Fruit fly (Drosophila melanogaster) whole organism, embryonic: ENCODE results near the gene CG11811.

Source experiments
- C15 ChIP-seq: fragments of 200-800 bp; sonication (Bioruptor generic); IDR thresholded peaks from 3 replicates; pipeline ENCODE4 v1.3.6; 2022; ENCODE audit warnings: missing biosample characterization, missing genetic modification characterization
- CG11456 ChIP-seq: fragments of 200-800 bp; sonication (Bioruptor generic); IDR thresholded peaks from 3 replicates; pipeline ENCODE4 v1.3.6; 2022; ENCODE audit warnings: missing biosample characterization, missing genetic modification characterization
- CG11695 ChIP-seq: fragments of 200-800 bp; sonication (Bioruptor generic); IDR thresholded peaks from 3 replicates; pipeline ENCODE4 v1.3.6; 2022; ENCODE audit warnings: missing biosample characterization, missing genetic modification characterization
- CG12391 ChIP-seq: fragments of 200-800 bp; sonication (Bioruptor generic); optimal IDR thresholded peaks from 3 replicates; lab custom pipeline; 2018; ENCODE audit warnings: missing biosample characterization, mild to moderate bottlenecking, missing genetic modification characterization, moderate library complexity
- CG12659 ChIP-seq: fragments of 200-800 bp; sonication (Bioruptor generic); optimal IDR thresholded peaks from 3 replicates; lab custom pipeline; 2017; ENCODE audit warnings: mild to moderate bottlenecking, missing biosample characterization, missing genetic modification reagents, missing genetic modification characterization
- CG13894 ChIP-seq: fragments of 200-800 bp; sonication (Bioruptor generic); optimal IDR thresholded peaks from 3 replicates; lab custom pipeline; 2018; ENCODE audit warnings: missing biosample characterization, mild to moderate bottlenecking, missing genetic modification characterization, moderate library complexity
- CG14860 ChIP-seq: fragments of 200-800 bp; sonication (Bioruptor generic); IDR thresholded peaks from 3 replicates; pipeline ENCODE4 v1.3.6; 2022; ENCODE audit warnings: missing biosample characterization, missing genetic modification characterization; ENCODE audit not compliant: partially characterized antibody
- CG15696 ChIP-seq: fragments of 200-800 bp; sonication (Bioruptor generic); optimal IDR thresholded peaks from 2 replicates; lab custom pipeline; 2019; ENCODE audit warnings: missing biosample characterization, mild to moderate bottlenecking, missing genetic modification characterization, moderate library complexity
- CG16815 ChIP-seq: fragments of 200-800 bp; sonication (Bioruptor generic); optimal IDR thresholded peaks from 3 replicates; lab custom pipeline; 2017; ENCODE audit warnings: missing biosample characterization, mild to moderate bottlenecking, missing genetic modification characterization
- CG1832 ChIP-seq: fragments of 200-800 bp; sonication (Bioruptor generic); optimal IDR thresholded peaks from 2 replicates; lab custom pipeline; 2017; ENCODE audit warnings: missing biosample characterization, mild to moderate bottlenecking, missing genetic modification characterization, inconsistent platforms
- CG18476 ChIP-seq: fragments of 200-800 bp; sonication (Bioruptor generic); optimal IDR thresholded peaks from 2 replicates; lab custom pipeline; 2016; ENCODE audit warnings: missing biosample characterization, mild to moderate bottlenecking, missing genetic modification characterization
- CG2712 ChIP-seq: fragments of 200-800 bp; optimal IDR thresholded peaks from 3 replicates; lab custom pipeline; 2019; ENCODE audit warnings: missing biosample characterization, mild to moderate bottlenecking, missing genetic modification characterization, moderate library complexity
- CG30403 ChIP-seq: fragments of 200-800 bp; sonication (Bioruptor generic); optimal IDR thresholded peaks from 3 replicates; lab custom pipeline; 2016; ENCODE audit warnings: missing biosample characterization, missing genetic modification characterization
- CG31224 ChIP-seq: fragments of 200-800 bp; sonication (Bioruptor generic); IDR thresholded peaks from 2 replicates; pipeline ENCODE4 v1.3.6; 2022; ENCODE audit warnings: missing biosample characterization, missing genetic modification characterization
- CG3407 ChIP-seq: fragments of 200-800 bp; sonication (Bioruptor generic); optimal IDR thresholded peaks from 2 replicates; lab custom pipeline; 2018; ENCODE audit warnings: missing biosample characterization, mild to moderate bottlenecking, missing genetic modification characterization
- CG3847 ChIP-seq: fragments of 200-800 bp; sonication (Bioruptor generic); IDR thresholded peaks from 2 replicates; pipeline ENCODE4 v1.3.6; 2022; ENCODE audit warnings: missing biosample characterization, missing genetic modification characterization
- CG4820 ChIP-seq: fragments of 200-800 bp; sonication (Bioruptor generic); optimal IDR thresholded peaks from 3 replicates; lab custom pipeline; 2016; ENCODE audit warnings: missing biosample characterization, missing genetic modification characterization
- CG6254 ChIP-seq: fragments of 200-800 bp; sonication (Bioruptor generic); optimal IDR thresholded peaks from 3 replicates; lab custom pipeline; 2017; ENCODE audit warnings: mild to moderate bottlenecking, missing biosample characterization, missing genetic modification reagents, missing genetic modification characterization
- CG6654 ChIP-seq: fragments of 200-800 bp; sonication (Bioruptor generic); optimal IDR thresholded peaks from 2 replicates; lab custom pipeline; 2017; ENCODE audit warnings: missing biosample characterization, mild to moderate bottlenecking, missing genetic modification characterization
- CG6689 ChIP-seq: fragments of 200-800 bp; sonication (Bioruptor generic); IDR thresholded peaks from 2 replicates; pipeline ENCODE4 v1.3.6; 2022; ENCODE audit warnings: missing biosample characterization, missing genetic modification characterization
- CG6765 ChIP-seq: fragments of 200-800 bp; sonication (Bioruptor generic); optimal IDR thresholded peaks from 3 replicates; lab custom pipeline; 2017; ENCODE audit warnings: missing biosample characterization, mild to moderate bottlenecking, missing genetic modification characterization
- CG7839 ChIP-seq: fragments of 200-800 bp; sonication (Bioruptor generic); optimal IDR thresholded peaks from 3 replicates; lab custom pipeline; 2018; ENCODE audit warnings: missing biosample characterization, mild to moderate bottlenecking, missing genetic modification characterization, moderate library complexity
- CG9817 ChIP-seq: fragments of 200-800 bp; sonication (Bioruptor generic); optimal IDR thresholded peaks from 2 replicates; lab custom pipeline; 2018; ENCODE audit warnings: missing biosample characterization, mild to moderate bottlenecking, missing genetic modification characterization, moderate library complexity
- Ets97D ChIP-seq: fragments of 200-800 bp; sonication (Bioruptor generic); optimal IDR thresholded peaks from 3 replicates; lab custom pipeline; 2016; ENCODE audit warnings: missing biosample characterization, missing genetic modification characterization
- Gug ChIP-seq: fragments of 200-800 bp; sonication (Bioruptor generic); IDR thresholded peaks from 4 replicates; pipeline ENCODE4 v1.3.6; 2022; ENCODE audit warnings: missing biosample characterization, missing genetic modification characterization
- HLHmδ ChIP-seq: fragments of 200-800 bp; sonication (Bioruptor generic); optimal IDR thresholded peaks from 2 replicates; lab custom pipeline; 2018; ENCODE audit warnings: missing biosample characterization, mild to moderate bottlenecking, missing genetic modification characterization, moderate library complexity
- Hmx ChIP-seq: fragments of 200-800 bp; sonication (Bioruptor generic); optimal IDR thresholded peaks from 2 replicates; lab custom pipeline; 2016; ENCODE audit warnings: missing biosample characterization, missing genetic modification characterization
- Hr39 ChIP-seq: fragments of >200 bp; optimal IDR thresholded peaks from 2 replicates; lab custom pipeline; 2017
- Lim3 ChIP-seq: fragments of 200-800 bp; sonication (Bioruptor generic); IDR thresholded peaks from 2 replicates; pipeline ENCODE4 v1.3.6; 2022; ENCODE audit warnings: missing biosample characterization, missing genetic modification characterization
- NC2β ChIP-seq: fragments of 200-800 bp; sonication (Bioruptor generic); optimal IDR thresholded peaks from 2 replicates; lab custom pipeline; 2016; ENCODE audit warnings: missing biosample characterization, missing genetic modification characterization
- Vsx1 ChIP-seq: fragments of 200-800 bp; sonication (Bioruptor generic); optimal IDR thresholded peaks from 2 replicates; lab custom pipeline; 2017; ENCODE audit warnings: missing biosample characterization, mild to moderate bottlenecking, missing genetic modification characterization, missing genetic modification reagents
- ara ChIP-seq: fragments of 200-800 bp; sonication (Bioruptor generic); IDR thresholded peaks from 2 replicates; pipeline ENCODE4 v1.3.6; 2022; ENCODE audit warnings: missing biosample characterization, missing genetic modification characterization
- ase ChIP-seq: fragments of 200-800 bp; sonication (Bioruptor generic); IDR thresholded peaks from 3 replicates; pipeline ENCODE4 v1.3.6; 2022; ENCODE audit warnings: missing biosample characterization, missing genetic modification characterization
- bigmax ChIP-seq: fragments of 200-800 bp; sonication (Bioruptor generic); optimal IDR thresholded peaks from 2 replicates; lab custom pipeline; 2018; ENCODE audit warnings: missing biosample characterization, mild to moderate bottlenecking, missing genetic modification characterization
- dysf ChIP-seq: fragments of 200-800 bp; sonication (Bioruptor generic); IDR thresholded peaks from 3 replicates; pipeline ENCODE4 v1.3.6; 2022; ENCODE audit warnings: missing biosample characterization, missing genetic modification characterization
- gfzf ChIP-seq: fragments of 200-800 bp; sonication (Bioruptor generic); optimal IDR thresholded peaks from 2 replicates; lab custom pipeline; 2016; ENCODE audit warnings: missing biosample characterization, mild to moderate bottlenecking, missing genetic modification characterization, moderate library complexity
- grn ChIP-seq: fragments of 200-800 bp; sonication (Bioruptor generic); optimal IDR thresholded peaks from 3 replicates; lab custom pipeline; 2017; ENCODE audit warnings: missing biosample characterization, missing genetic modification characterization
- gsb-n ChIP-seq: fragments of 200-800 bp; sonication (Bioruptor generic); optimal IDR thresholded peaks from 3 replicates; lab custom pipeline; 2018; ENCODE audit warnings: missing biosample characterization, mild to moderate bottlenecking, missing genetic modification characterization
- jigr1 ChIP-seq: fragments of 200-800 bp; sonication (Bioruptor generic); IDR thresholded peaks from 3 replicates; pipeline ENCODE4 v1.3.6; 2022; ENCODE audit warnings: missing biosample characterization, missing genetic modification characterization
- mirr ChIP-seq: fragments of 200-800 bp; sonication (Bioruptor generic); optimal IDR thresholded peaks from 3 replicates; lab custom pipeline; 2018; ENCODE audit warnings: missing biosample characterization, mild to moderate bottlenecking, missing genetic modification characterization
- pan ChIP-seq, 4 experiments: fragments of >200 bp in 3 of 4; fragments of 200-800 bp in 1 of 4; sonication (Bioruptor generic) in 1 of 4; optimal IDR thresholded peaks in 3 of 4; IDR thresholded peaks in 1 of 4; 2 replicates each; pipeline versions ENCODE4 v1.3.6 to Lab custom; 2017 to 2022; ENCODE audit warnings: missing biosample characterization in 2 of 4, missing genetic modification characterization in 2 of 4, mixed read lengths in 1 of 4
- pb ChIP-seq: fragments of 200-800 bp; sonication (Bioruptor generic); optimal IDR thresholded peaks from 3 replicates; lab custom pipeline; 2016; ENCODE audit warnings: missing biosample characterization, missing genetic modification characterization
- psq ChIP-seq: fragments of 200-800 bp; sonication (Bioruptor generic); optimal IDR thresholded peaks from 2 replicates; lab custom pipeline; 2017; ENCODE audit warnings: missing biosample characterization, missing genetic modification characterization
- pum ChIP-seq: fragments of 200-800 bp; sonication (Bioruptor generic); optimal IDR thresholded peaks from 2 replicates; lab custom pipeline; 2016; ENCODE audit warnings: missing biosample characterization, missing genetic modification characterization
- sens-2 ChIP-seq: fragments of 200-800 bp; sonication (Bioruptor generic); IDR thresholded peaks from 2 replicates; pipeline ENCODE4 v1.3.6; 2022; ENCODE audit warnings: missing biosample characterization, missing genetic modification characterization
- seq ChIP-seq: fragments of 200-800 bp; sonication (Bioruptor generic); IDR thresholded peaks from 2 replicates; pipeline ENCODE4 v1.3.6; 2022; ENCODE audit warnings: missing biosample characterization, missing genetic modification characterization
- so ChIP-seq: fragments of 200-800 bp; sonication (Bioruptor generic); IDR thresholded peaks from 3 replicates; pipeline ENCODE4 v1.3.6; 2022; ENCODE audit warnings: missing biosample characterization, missing genetic modification characterization
- stwl ChIP-seq: fragments of 200-800 bp; sonication (Bioruptor generic); optimal IDR thresholded peaks from 3 replicates; lab custom pipeline; 2018; ENCODE audit warnings: missing biosample characterization, mild to moderate bottlenecking, missing genetic modification characterization, moderate library complexity
- tna ChIP-seq: fragments of 200-800 bp; sonication (Bioruptor generic); IDR thresholded peaks from 2 replicates; pipeline ENCODE4 v1.3.6; 2022; ENCODE audit warnings: missing biosample characterization, missing genetic modification characterization; ENCODE audit not compliant: partially characterized antibody
- unpg ChIP-seq: fragments of 200-800 bp; sonication (Bioruptor generic); optimal IDR thresholded peaks from 3 replicates; lab custom pipeline; 2018; ENCODE audit warnings: missing biosample characterization, mild to moderate bottlenecking, missing genetic modification characterization, moderate library complexity

The CG11811 gene

dm6 chr3L:10696635-10697412, 6.0 kb downstream of the CG11811 start, which contains the start of gene NijA (continued):
- TF ChIP-seq CG13894 (tag; lab: Kevin White, UChicago) (peak; percentile 19), CG11456 (GFP tag; lab: Robert Waterston, UW) (no peak), grn (GFP tag; lab: Kevin White, UChicago) (no peak), bigmax (no peak), Hmx (no peak), CG9817 (no peak), HLHmδ (no peak), psq (GFP tag; lab: Kevin White, UChicago) (no peak), dysf (no peak), CG12391 (tag; lab: Kevin White, UChicago) (peak; percentile 47), Vsx1 (no peak), stwl (no peak), gfzf (GFP tag; lab: Kevin White, UChicago) (no peak), mirr (GFP tag; lab: Kevin White, UChicago) (no peak), Ets97D (no peak), NC2β (GFP tag; lab: Kevin White, UChicago) (no peak), sens-2 (no peak), CG12659 (GFP tag; lab: Kevin White, UChicago) (no peak), CG6654 (GFP tag; lab: Kevin White, UChicago) (no peak), CG7839 (tag; lab: Kevin White, UChicago) (peak; percentile 63), Hr39 (lab: Kevin White, UChicago) (no peak), CG30403 (GFP tag; lab: Kevin White, UChicago) (peak; percentile 18), CG1832 (no peak), CG6765 (no peak), jigr1 (GFP tag; lab: Robert Waterston, UW) (no peak), C15 (no peak), CG2712 (peak; percentile 49), CG14860 (GFP tag; lab: Robert Waterston, UW) (no peak), Gug (GFP tag; lab: Robert Waterston, UW) (no peak), so (GFP tag; lab: Robert Waterston, UW) (no peak), CG18476 (no peak), gsb-n (tag; lab: Kevin White, UChicago) (peak; percentile 66), unpg (GFP tag; lab: Kevin White, UChicago) (peak; percentile 49), pb (GFP tag; lab: Kevin White, UChicago) (no peak), CG15696 (tag; lab: Kevin White, UChicago) (no peak), CG3407 (GFP tag; lab: Kevin White, UChicago) (no peak), CG31224 (GFP tag; lab: Robert Waterston, UW) (no peak), Lim3 (no peak), CG4820 (no peak), seq (GFP tag; lab: Robert Waterston, UW) (no peak), ase (GFP tag; lab: Robert Waterston, UW) (no peak), pan (optimal IDR thresholded peaks at IDR 0.05; lab: Kevin White, UChicago) (no peak), pan (GFP tag; optimal IDR thresholded peaks at IDR 0.05 in 1 of 2, IDR thresholded peaks at IDR 0.05 in 1 of 2) (no peak), pum (GFP tag; lab: Kevin White, UChicago) (no peak), CG6689 (GFP tag; lab: Robert Waterston, UW) (no peak), ara (GFP tag; lab: Robert Waterston, UW) (no peak), CG6254 (GFP tag; lab: Kevin White, UChicago) (no peak), CG16815 (no peak), CG3847 (no peak), CG11695 (GFP tag; lab: Robert Waterston, UW) (0 out of 3 replicates have a peak, but pooled peaks have one; percentile 17), tna (GFP tag; lab: Robert Waterston, UW) (no peak)
